Worm (Caenorhabditis elegans) whole organism, L1 larva: Measurements from ENCODE around the gene glb-11.

Source experiments
- C04F5.9 ChIP-seq: sonication (generic microtip); optimal IDR thresholded peaks from 2 replicates; lab custom pipeline; 2016; ENCODE audit warnings: missing genetic modification characterization, missing compliant biosample characterization
- C16A3.4 ChIP-seq: fragments of 150-350 bp; optimal IDR thresholded peaks from 2 replicates; lab custom pipeline; 2014; ENCODE audit warnings: missing biosample characterization, missing genetic modification characterization
- F16B12.6 ChIP-seq: fragments of 150-350 bp; optimal IDR thresholded peaks from 2 replicates; lab custom pipeline; 2014; ENCODE audit warnings: missing biosample characterization, missing genetic modification characterization
- Y116A8C.19 ChIP-seq: sonication (generic microtip); optimal IDR thresholded peaks from 2 replicates; lab custom pipeline; 2016; ENCODE audit warnings: missing compliant biosample characterization, missing genetic modification characterization, borderline replicate concordance
- aha-1 ChIP-seq: fragments of 150-350 bp; optimal IDR thresholded peaks from 2 replicates; lab custom pipeline; 2014; ENCODE audit warnings: missing biosample characterization, missing genetic modification characterization
- ama-1 ChIP-seq: fragments of 150-350 bp; optimal IDR thresholded peaks from 2 replicates; lab custom pipeline; 2014
- blmp-1 ChIP-seq: fragments of 150-350 bp; optimal IDR thresholded peaks from 2 replicates; lab custom pipeline; 2014; ENCODE audit warnings: missing biosample characterization, missing genetic modification characterization
- ceh-63 ChIP-seq: fragments of 200-800 bp; sonication (Bioruptor generic); optimal IDR thresholded peaks from 2 replicates; lab custom pipeline; 2018; ENCODE audit warnings: mild to moderate bottlenecking, missing genetic modification characterization, missing compliant biosample characterization
- ceh-8 ChIP-seq: fragments of 200-800 bp; sonication (Bioruptor generic); optimal IDR thresholded peaks from 2 replicates; lab custom pipeline; 2018; ENCODE audit warnings: mild to moderate bottlenecking, missing genetic modification characterization, moderate library complexity, missing compliant biosample characterization
- ceh-82 ChIP-seq, 3 experiments: fragments of 150-350 bp in 1 of 3; sonication (generic microtip) in 2 of 3; optimal IDR thresholded peaks; 2 replicates each; lab custom pipeline; 2014 to 2017; ENCODE audit warnings: missing biosample characterization in 3 of 3, missing genetic modification characterization in 3 of 3
- ceh-88 ChIP-seq: fragments of 200-800 bp; sonication (Bioruptor generic); IDR thresholded peaks from 2 replicates; pipeline ENCODE4 v1.3.6; 2022; ENCODE audit warnings: missing genetic modification characterization, missing compliant biosample characterization
- dpl-1 ChIP-seq, 3 experiments: fragments of 150-350 bp in 2 of 3; sonication (generic microtip) in 1 of 3; optimal IDR thresholded peaks; 2 replicates each; lab custom pipeline; 2014 to 2017; ENCODE audit warnings: missing biosample characterization in 3 of 3, missing genetic modification characterization in 3 of 3, missing genetic modification reagents in 3 of 3
- efl-1 ChIP-seq, 4 experiments: fragments of 150-350 bp; optimal IDR thresholded peaks in 3 of 4; peaks in 1 of 4; 1 replicate in 1 of 4; 2 replicates in 3 of 4; lab custom pipeline; 2014; ENCODE audit warnings: missing biosample characterization in 2 of 4, missing genetic modification characterization in 2 of 4, missing genetic modification reagents in 2 of 4
- egl-27 ChIP-seq, 2 experiments: fragments of 150-350 bp in 1 of 2; sonication (generic microtip); optimal IDR thresholded peaks; 3 replicates each; lab custom pipeline; 2017 to 2018; ENCODE audit warnings: missing biosample characterization in 2 of 2, missing genetic modification characterization in 2 of 2, missing genetic modification reagents in 2 of 2
- elt-2 ChIP-seq: sonication (generic microtip); optimal IDR thresholded peaks from 2 replicates; lab custom pipeline; 2016; ENCODE audit warnings: missing genetic modification characterization, mild to moderate bottlenecking, inconsistent platforms, missing compliant biosample characterization, missing genetic modification reagents
- ets-5 ChIP-seq: fragments of 200-800 bp; sonication (Bioruptor generic); IDR thresholded peaks from 2 replicates; pipeline ENCODE4 v1.3.6; 2022; ENCODE audit warnings: missing genetic modification characterization, missing compliant biosample characterization
- fkh-8 ChIP-seq: sonication (generic microtip); optimal IDR thresholded peaks from 2 replicates; lab custom pipeline; 2016; ENCODE audit warnings: mild to moderate bottlenecking, missing genetic modification characterization, missing compliant biosample characterization
- grh-1 ChIP-seq: fragments of 200-800 bp; sonication (Bioruptor generic); IDR thresholded peaks from 2 replicates; pipeline ENCODE4 v1.3.6; 2022; ENCODE audit warnings: missing genetic modification reagents, missing genetic modification characterization, missing compliant biosample characterization
- hlh-4 ChIP-seq: sonication (generic microtip); optimal IDR thresholded peaks from 2 replicates; lab custom pipeline; 2016; ENCODE audit warnings: mild to moderate bottlenecking, missing genetic modification characterization, missing compliant biosample characterization
- hpl-2 ChIP-seq: fragments of 150-350 bp; optimal IDR thresholded peaks from 2 replicates; lab custom pipeline; 2014; ENCODE audit warnings: missing biosample characterization, missing genetic modification reagents, missing genetic modification characterization
- irx-1 ChIP-seq: sonication (generic microtip); optimal IDR thresholded peaks from 2 replicates; lab custom pipeline; 2016; ENCODE audit warnings: missing genetic modification characterization, missing compliant biosample characterization
- lin-14 ChIP-seq: fragments of 200-800 bp; sonication (Bioruptor generic); optimal IDR thresholded peaks from 2 replicates; lab custom pipeline; 2018; ENCODE audit warnings: mild to moderate bottlenecking, missing genetic modification characterization, moderate library complexity, missing compliant biosample characterization
- lin-35 ChIP-seq, 2 experiments: fragments of 150-350 bp; optimal IDR thresholded peaks; 2 replicates each; lab custom pipeline; 2014; ENCODE audit warnings: missing biosample characterization in 2 of 2, missing genetic modification characterization in 2 of 2, missing genetic modification reagents in 2 of 2
- lin-39 ChIP-seq: fragments of 150-350 bp; optimal IDR thresholded peaks from 2 replicates; lab custom pipeline; 2014; ENCODE audit warnings: missing biosample characterization, missing genetic modification reagents, missing genetic modification characterization
- lir-3 ChIP-seq: sonication (generic microtip); optimal IDR thresholded peaks from 2 replicates; lab custom pipeline; 2016; ENCODE audit warnings: mild to moderate bottlenecking, missing genetic modification characterization, moderate library complexity, missing compliant biosample characterization; ENCODE audit not compliant: poor library complexity
- lsy-2 ChIP-seq, 2 experiments: fragments of 150-350 bp; optimal IDR thresholded peaks; 2 replicates each; lab custom pipeline; 2014; ENCODE audit warnings: missing biosample characterization in 2 of 2, missing genetic modification characterization in 2 of 2
- mab-9 ChIP-seq: fragments of 200-800 bp; sonication (Bioruptor generic); IDR thresholded peaks from 2 replicates; pipeline ENCODE4 v1.3.6; 2022; ENCODE audit warnings: missing genetic modification reagents, missing genetic modification characterization, missing compliant biosample characterization
- mdl-1 ChIP-seq, 2 experiments: fragments of 150-350 bp; optimal IDR thresholded peaks; 2 replicates each; lab custom pipeline; 2014 to 2017; ENCODE audit warnings: missing biosample characterization in 2 of 2, missing genetic modification characterization in 2 of 2, inconsistent platforms in 1 of 2
- mef-2 ChIP-seq: fragments of 150-350 bp; optimal IDR thresholded peaks from 2 replicates; lab custom pipeline; 2014; ENCODE audit warnings: missing biosample characterization, missing genetic modification characterization
- nhr-11 ChIP-seq: fragments of 150-350 bp; optimal IDR thresholded peaks from 2 replicates; lab custom pipeline; 2014; ENCODE audit warnings: missing biosample characterization, missing genetic modification characterization
- nhr-12 ChIP-seq: sonication (generic microtip); optimal IDR thresholded peaks from 2 replicates; lab custom pipeline; 2017; ENCODE audit warnings: missing biosample characterization, missing genetic modification characterization
- nhr-20 ChIP-seq: sonication (generic microtip); optimal IDR thresholded peaks from 2 replicates; lab custom pipeline; 2016; ENCODE audit warnings: mild to moderate bottlenecking, missing genetic modification characterization, missing compliant biosample characterization
- nhr-28 ChIP-seq: fragments of 150-350 bp; optimal IDR thresholded peaks from 2 replicates; lab custom pipeline; 2014; ENCODE audit warnings: missing biosample characterization, missing genetic modification characterization
- nhr-47 ChIP-seq: sonication (generic microtip); optimal IDR thresholded peaks from 2 replicates; lab custom pipeline; 2016; ENCODE audit warnings: mild to moderate bottlenecking, missing genetic modification characterization, moderate library complexity, missing compliant biosample characterization
- nhr-71 ChIP-seq: sonication (generic microtip); optimal IDR thresholded peaks from 2 replicates; lab custom pipeline; 2016; ENCODE audit warnings: mild to moderate bottlenecking, missing genetic modification characterization, moderate library complexity, missing compliant biosample characterization
- nhr-84 ChIP-seq: sonication (generic microtip); optimal IDR thresholded peaks from 2 replicates; lab custom pipeline; 2017; ENCODE audit warnings: missing biosample characterization, missing genetic modification characterization
- nhr-85 ChIP-seq: sonication (generic microtip); peaks from one replicate; lab custom pipeline; 2016; ENCODE audit warnings: missing genetic modification characterization, inconsistent platforms, missing compliant biosample characterization
- pag-3 ChIP-seq: sonication (generic microtip); optimal IDR thresholded peaks from 2 replicates; lab custom pipeline; 2017; ENCODE audit warnings: missing genetic modification characterization, mild to moderate bottlenecking, missing compliant biosample characterization, antibody characterized with exemption, borderline replicate concordance; ENCODE audit not compliant: insufficient read depth
- rnt-1 ChIP-seq: sonication (generic microtip); optimal IDR thresholded peaks from 2 replicates; lab custom pipeline; 2016; ENCODE audit warnings: mild to moderate bottlenecking, missing genetic modification characterization, moderate library complexity, missing compliant biosample characterization
- snu-23 ChIP-seq: sonication (generic microtip); optimal IDR thresholded peaks from 2 replicates; lab custom pipeline; 2016; ENCODE audit warnings: missing genetic modification characterization, missing compliant biosample characterization
- sup-37 ChIP-seq: fragments of 200-800 bp; sonication (Bioruptor generic); optimal IDR thresholded peaks from 2 replicates; lab custom pipeline; 2018; ENCODE audit warnings: mild to moderate bottlenecking, missing genetic modification characterization, missing compliant biosample characterization
- swsn-7 ChIP-seq: sonication (generic microtip); optimal IDR thresholded peaks from 2 replicates; lab custom pipeline; 2016; ENCODE audit warnings: missing genetic modification characterization, missing compliant biosample characterization
- tlp-1 ChIP-seq: fragments of 150-350 bp; optimal IDR thresholded peaks from 2 replicates; lab custom pipeline; 2014; ENCODE audit warnings: missing biosample characterization, missing genetic modification characterization
- unc-130 ChIP-seq: fragments of 150-350 bp; optimal IDR thresholded peaks from 2 replicates; lab custom pipeline; 2017; ENCODE audit warnings: missing biosample characterization, missing genetic modification characterization, inconsistent platforms
- unc-86 ChIP-seq: sonication (generic microtip); optimal IDR thresholded peaks from 2 replicates; lab custom pipeline; 2016; ENCODE audit warnings: missing genetic modification characterization, missing compliant biosample characterization
- vab-15 ChIP-seq: sonication (generic microtip); optimal IDR thresholded peaks from 2 replicates; lab custom pipeline; 2017; ENCODE audit warnings: missing genotype, mild to moderate bottlenecking, missing genetic modification characterization, missing compliant biosample characterization
- zag-1 ChIP-seq: fragments of 150-350 bp; optimal IDR thresholded peaks from 2 replicates; lab custom pipeline; 2014; ENCODE audit warnings: missing biosample characterization, missing genetic modification characterization
- ztf-11 ChIP-seq, 2 experiments: sonication (generic microtip); optimal IDR thresholded peaks; 2 replicates each; lab custom pipeline; 2016 to 2017; ENCODE audit warnings: missing genetic modification characterization in 2 of 2, missing biosample characterization in 1 of 2, missing compliant biosample characterization in 1 of 2

The glb-11 gene

ce11 chrIII:4018591-4019580 lies 26.9 kb upstream of the glb-11 start:
- TF ChIP-seq tlp-1 (no peak), C16A3.4 (tag; lab: Kevin White, UChicago) (no peak), lin-35 (GFP tag; optimal IDR thresholded peaks at IDR 0.05; lab: Kevin White, UChicago) (peak in 1 of 2 experiments; percentile 2), nhr-11 (tag; lab: Kevin White, UChicago) (no peak), ceh-63 (no peak), nhr-28 (tag; lab: Kevin White, UChicago) (no peak), ceh-82 (tag; optimal IDR thresholded peaks at IDR 0.05; lab: Kevin White, UChicago) (peak in 1 of 3 experiments; percentile 19), F16B12.6 (tag; lab: Kevin White, UChicago) (peak; percentile 4), ceh-88 (GFP tag; lab: Robert Waterston, UW) (no peak), dpl-1 (GFP tag; optimal IDR thresholded peaks at IDR 0.05; lab: Kevin White, UChicago) (peak in 2 of 3 experiments; percentile 7 to 30), swsn-7 (tag; lab: Kevin White, UChicago) (peak; percentile 23), egl-27 (tag; optimal IDR thresholded peaks at IDR 0.05; lab: Kevin White, UChicago) (no peak), lsy-2 (tag; optimal IDR thresholded peaks at IDR 0.05; lab: Kevin White, UChicago) (peak; percentile 4 to 37), efl-1 (optimal IDR thresholded peaks at IDR 0.05; lab: Kevin White, UChicago) (peak in 1 of 2 experiments; percentile 20), efl-1 (GFP tag; optimal IDR thresholded peaks at IDR 0.05 in 1 of 2; lab: Kevin White, UChicago) (peak; percentile 13 to 62), mdl-1 (tag; optimal IDR thresholded peaks at IDR 0.05; lab: Kevin White, UChicago) (no peak), fkh-8 (tag; lab: Kevin White, UChicago) (no peak), hpl-2 (GFP tag; lab: Kevin White, UChicago) (no peak), Y116A8C.19 (tag; lab: Kevin White, UChicago) (no peak), unc-130 (tag; lab: Kevin White, UChicago) (peak; percentile 5), blmp-1 (tag; lab: Kevin White, UChicago) (peak; percentile 66), nhr-12 (tag; lab: Kevin White, UChicago) (no peak), nhr-85 (no peak), pag-3 (no peak), lin-39 (tag; lab: Kevin White, UChicago) (no peak), lin-14 (GFP tag; lab: Kevin White, UChicago) (peak; percentile 93), ztf-11 (tag; optimal IDR thresholded peaks at IDR 0.05; lab: Kevin White, UChicago) (peak in 1 of 2 experiments; percentile 34), unc-86 (tag; lab: Kevin White, UChicago) (no peak), snu-23 (peak; percentile 10), aha-1 (no peak), ets-5 (GFP tag; lab: Robert Waterston, UW) (no peak), hlh-4 (tag; lab: Kevin White, UChicago) (no peak), grh-1 (GFP tag; lab: Robert Waterston, UW) (no peak), nhr-84 (tag; lab: Kevin White, UChicago) (no peak), vab-15 (no peak), mef-2 (tag; lab: Kevin White, UChicago) (no peak), elt-2 (tag; lab: Kevin White, UChicago) (peak; percentile 22), lir-3 (tag; lab: Kevin White, UChicago) (no peak), nhr-71 (peak; percentile 11), ceh-8 (GFP tag; lab: Kevin White, UChicago) (no peak), ama-1 (lab: Kevin White, UChicago) (no peak), C04F5.9 (no peak), rnt-1 (tag; lab: Kevin White, UChicago) (peak; percentile 38), mab-9 (GFP tag; lab: Robert Waterston, UW) (0 out of 2 replicates have a peak, but pooled peaks have one; percentile 9), nhr-20 (peak; percentile 6), nhr-47 (tag; lab: Kevin White, UChicago) (peak; percentile 6), sup-37 (GFP tag; lab: Kevin White, UChicago) (no peak), irx-1 (tag; lab: Kevin White, UChicago) (peak; percentile 7), zag-1 (no peak)
